Worm (Caenorhabditis elegans): ENCODE data around the gene rpc-11.

ce11 chrIV:1403960-1404359 is 5.9 kb downstream of the rpc-11 start:
- TF ChIP-seq W03F9.2 (tag; optimal IDR thresholded peaks at IDR 0.05): no peak
- no peak for TF ChIP-seq him-1 (tag; optimal IDR thresholded peaks at IDR 0.05)
- no peak for TF ChIP-seq dao-5 (tag; optimal IDR thresholded peaks at IDR 0.05)

All from whole organism, L4/young adult.